Worm (Caenorhabditis elegans) whole organism, L3 larva: ENCODE results near the gene memb-1.
"Not testable (repeated sequence)": the region's sequence is repeated elsewhere in the genome, so short reads cannot be mapped to it uniquely, and the experiment has no call there.

ENCODE experiments used
- aly-2 ChIP-seq: fragments of 150-350 bp; optimal IDR thresholded peaks from 2 replicates; lab custom pipeline; 2014; ENCODE audit warnings: missing biosample characterization, missing genetic modification characterization
- ceh-82 ChIP-seq: fragments of 150-350 bp; optimal IDR thresholded peaks from 2 replicates; lab custom pipeline; 2014; ENCODE audit warnings: missing biosample characterization, missing genetic modification characterization
- elt-1 ChIP-seq: fragments of 150-350 bp; optimal IDR thresholded peaks from 2 replicates; lab custom pipeline; 2014; ENCODE audit warnings: missing biosample characterization, missing genetic modification characterization
- ztf-11 ChIP-seq: fragments of 150-350 bp; optimal IDR thresholded peaks from 2 replicates; lab custom pipeline; 2014; ENCODE audit warnings: missing biosample characterization, missing genetic modification characterization

DNA sequence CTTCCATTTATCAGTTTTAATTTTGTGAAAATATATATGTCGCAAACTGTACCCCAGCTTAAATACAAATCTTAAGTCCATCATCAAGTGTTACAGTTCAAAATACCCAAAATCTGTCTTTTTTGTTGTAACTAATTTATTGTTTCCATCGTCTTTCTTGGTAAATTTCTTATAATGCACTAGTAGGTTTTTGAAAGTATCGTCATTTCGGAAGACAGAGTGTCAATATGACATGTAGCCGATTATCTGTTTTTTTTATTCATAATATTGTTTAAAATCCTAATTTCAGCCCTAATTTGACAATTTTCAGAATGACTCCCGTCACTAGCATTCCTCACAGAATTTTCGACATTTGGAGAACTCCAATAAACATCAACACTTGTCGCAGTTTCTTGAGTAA is 21.7 kb upstream of the memb-1 start, which contains the start of gene ZK899.6:
- TF ChIP-seq ztf-11 (tag; lab: Kevin White, UChicago); ceh-82 (tag; lab: Kevin White, UChicago); elt-1; aly-2 (tag; lab: Kevin White, UChicago): not testable (repeated sequence)
